Worm (Caenorhabditis elegans): ENCODE results near the gene C56E10.3.

DNA sequence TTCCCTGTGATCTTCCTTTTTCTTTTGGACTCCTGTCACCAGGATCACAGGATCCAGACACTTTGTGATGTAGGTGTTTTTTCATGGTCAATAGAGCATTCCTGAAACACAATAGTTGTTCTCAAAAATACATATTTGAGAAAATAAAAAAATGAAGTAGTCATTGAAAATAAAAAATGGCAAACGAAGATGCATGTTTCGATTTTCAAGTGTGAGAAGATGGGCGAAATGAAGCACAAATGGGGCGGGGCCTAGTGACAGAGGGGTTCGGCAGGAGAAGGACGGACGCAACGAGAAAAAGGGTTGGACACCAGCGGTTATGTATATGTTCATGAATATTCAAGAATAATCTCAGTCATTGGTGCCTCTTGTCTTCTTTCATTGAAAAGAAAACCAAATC is 44.5 kb downstream of the C56E10.3 start, which contains the start of gene F38B6.6:
- TF ChIP-seq nhr-28 (tag; optimal IDR thresholded peaks at IDR 0.05) (no peak), mep-1 (tag; optimal IDR thresholded peaks at IDR 0.05) (no peak), nhr-12 (tag; optimal IDR thresholded peaks at IDR 0.05) (no peak), snpc-4 (tag; optimal IDR thresholded peaks at IDR 0.05) (no peak), nhr-76 (tag; optimal IDR thresholded peaks at IDR 0.05) (no peak)

All from whole organism, mixed stage, embryonic.